Fruit fly (Drosophila melanogaster): Measurements from ENCODE around the gene CG10947.

DNA sequence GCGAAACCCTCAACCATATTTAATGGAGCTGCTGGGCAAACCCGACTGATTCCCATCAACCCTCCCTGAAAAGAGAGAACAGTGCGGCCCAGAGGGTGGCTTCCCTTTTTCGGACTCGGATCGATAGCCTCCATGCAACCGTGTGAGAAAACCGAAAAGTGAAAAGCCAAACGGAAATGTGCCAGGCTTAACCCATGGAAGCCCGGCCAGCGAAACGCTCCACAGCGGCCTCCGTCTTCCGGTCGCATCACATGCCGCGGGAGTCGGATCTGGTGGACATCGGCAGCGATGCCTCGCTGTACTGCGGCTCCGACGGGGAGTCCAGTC lies 72.6 kb downstream of the CG10947 start:
- TF ChIP-seq OdsH (GFP tag; optimal IDR thresholded peaks at IDR 0.05) (no peak), CG6854 (GFP tag; optimal IDR thresholded peaks at IDR 0.05) (no peak), fd85E (GFP tag; optimal IDR thresholded peaks at IDR 0.05) (no peak), svp (GFP tag) (no peak)
